Fruit fly (Drosophila melanogaster): ENCODE measurements around the gene CG2217.

The CG2217 gene

DNA sequence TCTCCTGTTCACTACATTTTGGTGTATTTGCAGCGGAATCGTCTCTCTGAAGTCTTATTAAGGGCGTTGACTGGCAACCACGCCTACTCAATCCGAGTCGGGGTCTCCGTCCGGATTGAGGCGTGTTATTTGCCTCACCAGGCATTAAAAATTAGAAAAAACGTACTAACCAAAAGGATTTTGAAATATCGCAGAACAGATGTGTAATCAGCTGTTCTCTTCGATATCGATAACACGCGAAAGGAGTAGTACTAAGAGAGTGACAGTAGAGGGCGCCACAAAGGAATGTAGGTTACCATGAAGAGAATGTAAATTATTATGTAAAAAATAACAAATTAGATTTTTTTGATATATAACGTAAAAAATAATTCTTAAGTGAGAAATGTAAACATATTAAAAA, 2.2 kb upstream of the CG2217 start, which contains the start of gene CG15536:
TSS of gene CG15536 (minus strand) at position 170 of the 400 bp plus-strand sequence.
- TF ChIP-seq ttk (optimal IDR thresholded peaks at IDR 0.05): no peak
- no peak for TF ChIP-seq Myc (optimal IDR thresholded peaks at IDR 0.05)
- TF ChIP-seq insv (optimal IDR thresholded peaks at IDR 0.05): no peak

DNA sequence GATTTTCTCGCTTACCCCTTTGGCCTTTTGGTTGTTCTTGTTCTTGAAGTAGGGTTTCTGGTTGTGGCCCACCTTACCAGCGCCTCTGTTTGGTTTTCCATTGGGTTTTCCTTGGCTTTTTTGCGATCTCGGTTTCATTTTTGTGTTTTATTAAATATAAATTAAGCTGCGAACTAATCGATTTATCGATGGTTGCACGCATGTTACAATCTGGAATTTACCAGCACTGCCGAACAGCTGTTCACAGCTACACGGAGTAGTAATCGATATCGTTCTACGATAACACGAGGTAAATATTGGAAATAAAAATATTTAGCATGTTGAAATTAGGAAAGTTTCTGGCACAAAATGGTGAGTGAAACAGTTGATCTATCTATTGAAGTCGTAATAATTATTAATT, 924 bp upstream of the CG2217 start, which contains the start of the genes CG15535 and mRpS18C:
TSS of gene CG15535 (minus strand) at position 235 of the 400 bp plus-strand sequence.
TSS of gene mRpS18C (plus strand) at position 280 of the 400 bp plus-strand sequence.
- no peak for TF ChIP-seq Myc (optimal IDR thresholded peaks at IDR 0.05)
- no peak for TF ChIP-seq ttk (optimal IDR thresholded peaks at IDR 0.05)
- no peak for TF ChIP-seq insv (optimal IDR thresholded peaks at IDR 0.05)
- no peak for TF ChIP-seq h (optimal IDR thresholded peaks at IDR 0.05)
- no peak for TF ChIP-seq Sin3A (optimal IDR thresholded peaks at IDR 0.05)
- no peak for TF ChIP-seq psq (optimal IDR thresholded peaks at IDR 0.05)

DNA sequence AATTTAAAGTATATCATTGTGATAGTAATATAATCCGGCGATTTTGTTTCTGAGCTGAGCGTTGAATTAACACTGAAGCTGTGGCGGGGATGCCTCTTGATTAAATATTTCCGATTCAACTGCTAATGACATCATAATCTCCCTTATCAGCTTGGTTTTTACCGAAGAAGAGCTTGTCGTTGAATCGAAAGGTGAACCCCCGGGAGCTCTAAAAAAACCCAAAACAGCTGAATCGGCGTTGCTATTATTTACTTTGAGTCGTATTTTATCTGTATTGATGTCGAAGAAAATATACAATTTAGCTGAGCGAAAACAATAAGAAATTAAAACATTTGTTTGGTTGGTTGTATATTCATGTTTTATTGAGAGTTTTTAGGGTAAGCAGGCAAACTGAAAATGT, 3.6 kb downstream of the CG2217 start:
- TF ChIP-seq Sin3A (optimal IDR thresholded peaks at IDR 0.05): no peak
- TF ChIP-seq insv (optimal IDR thresholded peaks at IDR 0.05): no peak

DNA sequence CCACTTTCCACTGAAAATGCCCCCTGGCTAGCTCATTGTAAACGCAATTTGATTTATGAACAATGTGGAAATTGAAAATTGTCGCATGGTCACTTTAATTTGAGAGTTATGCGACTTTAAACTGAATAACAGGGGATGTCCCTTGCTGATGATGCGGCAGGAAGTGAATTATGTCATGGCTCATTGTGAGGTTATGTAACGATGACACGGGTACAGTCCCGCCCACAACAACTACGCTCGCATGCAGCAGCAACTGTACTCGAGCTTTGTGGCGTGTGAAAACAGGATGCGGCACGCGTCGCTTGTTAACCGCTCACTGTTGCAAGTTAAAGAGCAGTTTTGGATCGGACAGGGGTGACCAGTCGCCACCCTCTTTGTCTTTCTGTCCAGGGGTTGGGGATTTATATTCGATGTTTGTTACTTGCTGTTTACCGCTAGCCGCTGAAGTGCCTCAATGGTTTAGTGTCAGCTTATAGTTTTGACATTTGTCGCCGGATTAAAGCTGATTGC, 6.0 kb downstream of the CG2217 start:
- TF ChIP-seq h (optimal IDR thresholded peaks at IDR 0.05) (no peak), Sin3A (optimal IDR thresholded peaks at IDR 0.05) (no peak), psq (optimal IDR thresholded peaks at IDR 0.05) (no peak), insv (optimal IDR thresholded peaks at IDR 0.05) (no peak), Myc (optimal IDR thresholded peaks at IDR 0.05) (no peak), ttk (optimal IDR thresholded peaks at IDR 0.05) (no peak)

DNA sequence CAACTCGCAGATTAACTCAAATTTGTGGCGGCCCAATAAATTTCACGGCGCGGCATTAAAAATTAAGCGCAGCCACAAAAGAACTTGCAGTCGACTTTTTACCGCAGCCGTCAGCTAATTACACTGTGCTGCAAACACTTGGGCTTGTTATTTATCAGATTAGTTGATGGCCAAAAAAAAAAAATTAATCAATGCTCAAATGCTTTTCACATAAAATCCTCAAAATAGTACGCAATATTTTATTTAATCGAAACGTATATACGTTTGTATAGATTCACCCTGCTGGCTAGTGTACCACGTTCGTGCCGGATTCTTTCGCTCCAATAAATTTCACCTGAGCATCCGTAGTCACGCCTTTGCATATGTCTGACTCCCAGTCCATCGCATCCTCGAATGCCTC, 9.0 kb downstream of the CG2217 start:
- no peak for TF ChIP-seq Myc (optimal IDR thresholded peaks at IDR 0.05)
- TF ChIP-seq Sin3A (optimal IDR thresholded peaks at IDR 0.05): no peak
- no peak for TF ChIP-seq psq (optimal IDR thresholded peaks at IDR 0.05)
- TF ChIP-seq ttk (optimal IDR thresholded peaks at IDR 0.05): no peak
- TF ChIP-seq insv (optimal IDR thresholded peaks at IDR 0.05): no peak
- TF ChIP-seq h (optimal IDR thresholded peaks at IDR 0.05): no peak

DNA sequence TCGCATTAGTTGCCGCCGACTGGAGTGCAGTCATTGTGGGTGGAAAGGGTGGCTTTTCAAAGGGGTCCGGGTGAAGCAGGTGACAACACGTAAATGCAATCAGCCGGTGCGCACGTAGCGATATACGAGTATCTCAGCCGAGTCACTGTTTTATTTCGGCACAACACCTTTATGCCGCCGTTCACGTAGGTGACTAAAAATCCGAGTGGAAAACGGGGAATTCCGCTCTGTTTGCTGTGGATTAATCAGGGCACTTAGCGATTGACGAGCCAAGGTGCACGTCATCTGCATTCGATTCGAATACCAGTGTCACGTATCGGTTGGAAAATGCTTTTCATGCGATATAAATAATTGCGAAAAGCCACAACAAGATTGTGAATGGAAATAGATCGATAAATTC, 16.3 kb downstream of the CG2217 start:
- TF ChIP-seq psq (optimal IDR thresholded peaks at IDR 0.05) (no peak), Sin3A (optimal IDR thresholded peaks at IDR 0.05) (no peak), ttk (optimal IDR thresholded peaks at IDR 0.05) (no peak), h (optimal IDR thresholded peaks at IDR 0.05) (no peak), insv (optimal IDR thresholded peaks at IDR 0.05) (no peak), Myc (optimal IDR thresholded peaks at IDR 0.05) (no peak)

DNA sequence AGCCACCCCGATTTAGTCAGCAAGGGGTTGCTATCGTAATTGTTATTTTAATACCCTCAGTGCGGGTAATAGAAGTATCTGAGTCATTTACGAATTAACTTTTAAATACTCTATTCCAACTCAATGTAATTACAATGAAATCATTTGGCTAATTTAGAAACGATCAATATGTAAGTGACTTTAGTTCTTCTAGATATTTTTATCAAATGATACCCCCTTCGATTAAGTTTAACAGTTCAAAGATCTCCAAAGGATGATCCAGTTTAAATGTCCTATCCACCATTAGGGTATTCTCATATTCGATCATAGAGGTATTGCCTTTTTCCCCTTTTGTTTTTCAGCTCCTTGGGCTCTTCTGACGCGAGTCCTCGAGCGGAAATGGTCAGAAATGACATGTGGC, 28.9 kb downstream of the CG2217 start:
- no peak for TF ChIP-seq psq (optimal IDR thresholded peaks at IDR 0.05)
- TF ChIP-seq Sin3A (optimal IDR thresholded peaks at IDR 0.05): no peak
- TF ChIP-seq ttk (optimal IDR thresholded peaks at IDR 0.05): no peak
- TF ChIP-seq h (optimal IDR thresholded peaks at IDR 0.05): no peak
- no peak for TF ChIP-seq Myc (optimal IDR thresholded peaks at IDR 0.05)
- TF ChIP-seq insv (optimal IDR thresholded peaks at IDR 0.05): no peak

DNA sequence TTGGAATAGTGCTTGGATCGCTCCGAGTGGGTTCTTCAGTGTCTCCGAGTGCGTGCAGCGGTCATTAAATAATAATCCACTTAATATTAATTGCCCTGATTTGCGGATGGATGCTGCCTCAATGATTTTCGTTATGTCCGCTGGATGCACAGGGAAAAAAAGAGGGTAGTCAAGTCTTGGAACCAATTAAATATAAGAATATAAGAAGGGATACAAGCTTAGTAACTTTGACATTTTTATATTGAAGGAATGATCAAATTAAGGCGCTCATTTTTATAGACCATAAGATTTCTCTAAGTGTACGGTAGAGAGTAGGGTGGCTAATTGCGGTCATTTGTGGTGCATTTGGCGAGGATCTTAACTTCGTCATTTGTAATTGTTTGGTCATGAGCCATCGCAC, 30.8 kb downstream of the CG2217 start:
- TF ChIP-seq ttk (optimal IDR thresholded peaks at IDR 0.05) (no peak), psq (optimal IDR thresholded peaks at IDR 0.05) (no peak), Myc (optimal IDR thresholded peaks at IDR 0.05) (no peak), Sin3A (optimal IDR thresholded peaks at IDR 0.05) (no peak), insv (optimal IDR thresholded peaks at IDR 0.05) (no peak), h (optimal IDR thresholded peaks at IDR 0.05) (no peak)

DNA sequence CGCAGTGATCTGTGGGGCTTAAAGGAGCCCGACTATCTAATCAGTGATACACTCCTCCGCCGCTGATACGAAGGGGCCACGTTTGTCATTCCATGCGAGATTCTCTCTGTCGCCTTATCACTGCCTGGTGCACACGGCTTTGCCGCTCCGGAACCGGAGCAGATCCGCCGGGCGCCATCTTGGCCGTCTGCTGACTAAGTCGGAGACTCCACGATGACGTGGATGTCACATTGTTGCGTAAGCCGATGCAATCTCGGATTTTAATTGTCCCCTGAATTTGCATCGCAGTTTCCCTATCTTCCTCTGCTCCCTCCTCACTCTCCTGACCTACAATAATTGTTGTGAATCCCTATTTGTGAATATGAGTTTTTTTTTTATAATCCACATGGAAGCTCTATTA, 31.7 kb downstream of the CG2217 start:
- TF ChIP-seq Myc (optimal IDR thresholded peaks at IDR 0.05) (no peak), insv (optimal IDR thresholded peaks at IDR 0.05) (no peak), h (optimal IDR thresholded peaks at IDR 0.05) (no peak)

DNA sequence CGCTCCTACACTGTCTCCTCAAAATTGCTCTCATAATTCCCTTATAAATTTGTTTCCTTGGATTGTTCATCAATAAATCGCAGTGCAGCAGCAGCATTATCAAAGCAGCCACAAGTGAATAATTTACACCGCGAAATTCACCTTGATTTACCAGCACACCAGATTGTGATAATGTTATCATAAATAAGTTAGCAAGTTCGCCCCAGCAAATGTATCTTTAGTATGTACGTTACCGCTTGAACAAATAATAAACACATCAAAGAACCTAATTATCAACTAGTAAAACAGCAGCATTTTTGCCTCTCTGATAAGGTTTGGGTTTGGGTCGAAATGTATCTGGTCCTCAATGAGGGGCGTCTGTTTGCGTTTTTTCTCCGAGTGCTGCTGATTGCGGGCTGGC, 32.5 kb downstream of the CG2217 start:
- no peak for TF ChIP-seq Sin3A (optimal IDR thresholded peaks at IDR 0.05)
- TF ChIP-seq h (optimal IDR thresholded peaks at IDR 0.05): no peak
- no peak for TF ChIP-seq insv (optimal IDR thresholded peaks at IDR 0.05)

DNA sequence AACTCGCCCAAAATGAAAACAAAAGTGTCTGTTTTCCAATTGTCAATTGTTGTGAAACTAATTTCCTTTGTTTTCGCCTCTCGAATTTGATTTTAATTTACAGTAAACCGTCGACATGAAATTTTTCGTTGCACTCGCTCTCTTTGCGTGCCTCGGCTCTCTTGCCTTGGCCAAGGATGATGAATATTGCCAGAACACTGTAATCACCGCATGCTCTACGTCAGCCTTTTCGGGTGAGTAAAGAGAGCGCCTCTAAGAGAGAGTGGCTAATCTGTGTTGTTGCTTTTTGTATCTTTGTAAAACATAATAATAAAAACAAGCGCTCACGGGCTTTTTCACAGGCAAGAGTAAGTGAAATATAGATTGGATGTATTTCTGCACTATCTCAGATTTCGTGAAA, 33.7 kb downstream of the CG2217 start:
- TF ChIP-seq h (optimal IDR thresholded peaks at IDR 0.05) (no peak), Sin3A (optimal IDR thresholded peaks at IDR 0.05) (no peak), ttk (optimal IDR thresholded peaks at IDR 0.05) (no peak), insv (optimal IDR thresholded peaks at IDR 0.05) (no peak), psq (optimal IDR thresholded peaks at IDR 0.05) (no peak), Myc (optimal IDR thresholded peaks at IDR 0.05) (no peak)

DNA sequence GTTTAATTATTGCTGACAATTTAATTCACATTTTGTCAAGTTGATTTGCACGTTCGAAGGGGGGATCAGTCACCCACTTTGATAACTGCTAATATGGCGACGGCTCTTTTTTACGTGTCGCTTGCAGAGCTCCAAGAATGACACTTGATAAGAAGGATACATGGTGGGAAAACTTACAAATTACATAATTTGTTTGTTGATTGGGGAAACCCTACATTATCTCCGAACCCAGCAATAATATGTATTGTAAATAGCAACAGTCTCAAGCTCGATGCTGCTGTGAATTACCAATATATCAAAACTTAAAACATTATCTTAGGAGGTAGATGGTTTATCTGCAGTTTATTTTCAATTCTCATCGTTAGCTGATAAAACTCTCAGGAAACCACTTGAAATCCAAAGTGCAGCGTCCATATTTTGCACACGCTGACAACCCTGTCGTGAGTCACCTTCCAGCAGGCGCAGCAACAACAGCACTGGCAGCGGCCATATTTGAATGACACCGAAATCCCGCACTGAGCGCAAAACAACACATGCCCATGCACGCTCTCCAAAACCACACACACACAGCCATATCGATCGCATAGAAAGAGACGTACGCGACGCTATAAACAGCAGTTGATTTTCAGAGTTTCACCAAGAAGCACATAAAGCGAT, 34.4 kb downstream of the CG2217 start:
- TF ChIP-seq ttk (optimal IDR thresholded peaks at IDR 0.05) (no peak), insv (optimal IDR thresholded peaks at IDR 0.05) (no peak), psq (optimal IDR thresholded peaks at IDR 0.05) (no peak), Myc (optimal IDR thresholded peaks at IDR 0.05) (no peak), h (optimal IDR thresholded peaks at IDR 0.05) (no peak), Sin3A (optimal IDR thresholded peaks at IDR 0.05) (no peak)

DNA sequence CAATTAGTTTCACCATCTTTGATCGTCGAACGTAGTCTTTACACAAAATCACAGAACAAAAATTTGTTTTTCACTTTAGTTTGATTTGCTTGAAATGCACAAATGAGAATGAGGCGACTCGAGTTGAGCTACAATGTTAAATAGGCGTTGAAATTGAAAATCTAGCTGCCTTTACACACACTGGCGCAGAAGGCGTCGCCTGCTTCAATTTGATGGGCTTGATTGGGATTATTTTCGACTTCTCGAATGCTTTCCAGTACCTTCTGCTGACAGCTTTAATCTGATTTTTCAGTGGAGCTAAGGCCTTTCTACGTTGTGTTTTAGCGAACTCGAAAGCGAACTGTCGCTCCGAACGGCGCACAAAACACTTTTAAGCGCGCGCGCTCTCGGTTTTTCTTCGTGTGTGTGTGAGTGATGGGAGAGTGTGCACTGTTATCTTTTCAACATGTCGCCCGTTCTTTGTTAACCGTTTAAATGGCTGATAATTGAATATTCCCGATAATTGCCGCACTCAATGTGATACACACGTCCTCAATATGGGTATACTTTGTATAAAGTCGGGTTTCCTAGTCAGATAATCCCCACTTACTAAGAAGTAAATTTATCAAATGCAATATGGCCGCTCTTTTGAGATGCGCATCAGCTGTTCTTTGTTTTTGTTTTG, 35.1 kb downstream of the CG2217 start, which contains the start of the genes Fer2LCH and Fer1HCH:
TSS of gene Fer2LCH (plus strand) at position 290 of the 664 bp plus-strand sequence.
TSS of gene Fer1HCH (minus strand) at position 664 of the 664 bp plus-strand sequence.
- TF ChIP-seq Sin3A (optimal IDR thresholded peaks at IDR 0.05) (no peak), insv (optimal IDR thresholded peaks at IDR 0.05) (no peak), ttk (optimal IDR thresholded peaks at IDR 0.05) (no peak), h (optimal IDR thresholded peaks at IDR 0.05) (no peak)
